Worm (Caenorhabditis elegans) whole organism, L4 larva: ENCODE results near the gene fbxa-48.
"Not testable (repeated sequence)": the region's sequence is repeated elsewhere in the genome, so short reads cannot be mapped to it uniquely, and the experiment has no call there.

Experiments used
- F37D6.2 ChIP-seq: sonication (generic microtip); optimal IDR thresholded peaks from 2 replicates; lab custom pipeline; 2016; ENCODE audit warnings: mild to moderate bottlenecking, missing genetic modification characterization, missing compliant biosample characterization
- ces-1 ChIP-seq: fragments of 150-350 bp; sonication (generic microtip); optimal IDR thresholded peaks from 4 replicates; lab custom pipeline; 2014; ENCODE audit warnings: missing biosample characterization, missing genetic modification reagents, missing genetic modification characterization
- lin-13 ChIP-seq: fragments of 150-350 bp; optimal IDR thresholded peaks from 2 replicates; lab custom pipeline; 2014; ENCODE audit warnings: missing biosample characterization, missing genetic modification reagents, missing genetic modification characterization
- nhr-10 ChIP-seq: fragments of 150-350 bp; optimal IDR thresholded peaks from 2 replicates; lab custom pipeline; 2014; ENCODE audit warnings: missing biosample characterization, missing genetic modification characterization
- nhr-11 ChIP-seq: fragments of 150-350 bp; optimal IDR thresholded peaks from 2 replicates; lab custom pipeline; 2014; ENCODE audit warnings: missing biosample characterization, missing genetic modification characterization
- zag-1 ChIP-seq: fragments of 150-350 bp; optimal IDR thresholded peaks from 2 replicates; lab custom pipeline; 2014; ENCODE audit warnings: missing biosample characterization, missing genetic modification characterization

ce11 chrIII:2271016-2271590 lies 872 bp downstream of the fbxa-48 start:
- TF ChIP-seq F37D6.2 (tag; lab: Kevin White, UChicago); zag-1 (tag; lab: Kevin White, UChicago); lin-13 (GFP tag; lab: Kevin White, UChicago); nhr-10; ces-1; nhr-11 (tag; lab: Kevin White, UChicago): not testable (repeated sequence)
